Fruit fly (Drosophila melanogaster): Measurements from ENCODE around the gene ScpX.
A peak's percentile ranks its signal among the peaks of the same experiment; 100 is the strongest.

ScpX gene

DNA sequence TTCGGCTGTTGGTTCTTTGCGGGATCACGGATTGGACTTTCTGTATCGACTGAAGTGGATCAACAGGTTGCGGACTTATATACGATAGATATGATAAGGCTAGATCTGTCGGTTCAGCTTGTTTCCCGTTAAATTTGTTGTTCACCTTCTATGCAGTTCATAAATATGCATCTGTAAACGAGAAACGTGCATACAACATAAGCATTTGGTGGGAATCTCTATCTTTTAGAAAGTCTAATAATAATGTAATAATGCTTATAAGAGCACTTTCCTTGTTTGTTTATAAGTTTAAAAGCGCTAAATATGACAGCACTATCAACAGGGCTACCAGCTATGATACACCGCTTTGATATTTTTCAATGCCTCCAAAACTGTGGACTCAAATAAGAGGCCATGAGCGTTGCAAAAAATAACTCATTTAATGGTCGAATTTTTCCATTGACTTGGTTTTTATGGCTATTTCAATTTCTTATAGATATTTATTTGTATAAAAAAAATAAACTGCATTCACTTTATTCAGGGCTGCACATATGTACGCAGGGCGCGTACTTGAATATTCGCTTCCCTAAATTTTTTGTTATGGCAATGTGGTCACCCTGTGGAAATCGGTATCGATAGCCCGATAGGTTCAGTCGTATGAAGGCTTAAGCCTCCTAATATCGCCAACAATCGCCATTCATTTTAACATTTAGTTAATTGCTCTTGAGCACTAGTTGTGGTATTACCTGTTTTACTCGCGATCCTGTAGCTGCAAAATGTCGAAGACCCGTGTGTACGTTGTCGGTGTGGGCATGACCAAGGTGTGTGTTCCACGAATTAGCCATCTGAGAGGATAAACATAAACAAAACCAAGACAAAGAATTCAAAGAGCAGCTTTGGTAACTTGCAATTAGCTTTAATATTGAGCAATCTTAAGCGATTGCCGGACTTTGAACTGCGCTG is at the start of gene ScpX, which contains the start of gene CG17597:
Gene ScpX (plus strand): TSS at position 643 of the 942 bp plus-strand sequence.
Gene CG17597 (minus strand): TSS at position 567 of the 942 bp plus-strand sequence.
- TF ChIP-seq CG5204 (GFP tag; optimal IDR thresholded peaks at IDR 0.05) (peak; percentile 76), CG33017 (tag; optimal IDR thresholded peaks at IDR 0.05) (peak; percentile 34), cic (GFP tag; optimal IDR thresholded peaks at IDR 0.05) (no peak), CG11617 (GFP tag; optimal IDR thresholded peaks at IDR 0.05) (peak; percentile 50), bab1 (GFP tag; optimal IDR thresholded peaks at IDR 0.05) (peak; percentile 46), CG12768 (GFP tag; optimal IDR thresholded peaks at IDR 0.05) (peak; percentile 42), Clk (GFP tag; optimal IDR thresholded peaks at IDR 0.05) (peak; percentile 42), CG7045 (GFP tag; optimal IDR thresholded peaks at IDR 0.05) (peak; percentile 44), Crg-1 (GFP tag; optimal IDR thresholded peaks at IDR 0.05) (no peak), pad (GFP tag; optimal IDR thresholded peaks at IDR 0.05) (peak; percentile 17), CG14711 (tag; optimal IDR thresholded peaks at IDR 0.05) (peak; percentile 57), kay (GFP tag; ENCODE audit: borderline replicate concordance) (no peak), cnc (optimal IDR thresholded peaks at IDR 0.05) (no peak), ovo (GFP tag; optimal IDR thresholded peaks at IDR 0.05) (peak; percentile 6), Mnt (GFP tag; optimal IDR thresholded peaks at IDR 0.05) (peak; percentile 55), tj (GFP tag; optimal IDR thresholded peaks at IDR 0.05) (peak; percentile 25), CG1620 (GFP tag; optimal IDR thresholded peaks at IDR 0.05) (peak; percentile 62), toe (GFP tag; optimal IDR thresholded peaks at IDR 0.05) (peak; percentile 83), Hr96 (GFP tag; optimal IDR thresholded peaks at IDR 0.05) (peak; percentile 59), CG7101 (tag; optimal IDR thresholded peaks at IDR 0.05) (peak; percentile 50)

DNA sequence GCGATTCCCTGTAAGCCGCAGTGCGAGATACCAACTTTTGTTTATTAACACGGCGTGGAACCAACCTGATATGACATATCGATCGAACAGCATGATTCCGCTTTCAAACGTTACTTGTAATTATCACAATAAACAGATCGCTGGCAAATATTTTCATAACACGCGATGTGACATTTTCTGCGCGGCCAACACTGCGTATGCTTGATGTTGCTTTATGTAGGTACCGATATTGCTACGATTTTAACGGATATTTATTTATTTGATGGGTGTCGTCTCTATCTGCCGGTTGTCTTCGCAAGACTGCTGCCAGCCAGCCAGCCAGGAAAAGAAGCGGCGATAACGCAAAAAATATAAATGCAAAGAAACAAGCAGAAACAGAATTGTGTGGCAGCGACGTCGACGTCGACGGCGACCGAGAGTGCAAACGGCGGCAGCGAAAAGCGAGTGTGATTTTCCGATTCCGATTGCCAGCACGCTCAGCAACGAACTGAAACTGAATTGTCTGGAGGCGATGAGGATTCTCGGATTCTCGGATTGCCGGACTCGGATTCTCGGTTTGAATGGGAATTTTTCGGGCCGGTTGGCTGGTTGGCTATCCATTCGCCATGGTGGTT is 48.7 kb upstream of the ScpX start:
- TF ChIP-seq Clk (GFP tag; optimal IDR thresholded peaks at IDR 0.05) (no peak), Mnt (GFP tag; optimal IDR thresholded peaks at IDR 0.05) (no peak), CG12768 (GFP tag; optimal IDR thresholded peaks at IDR 0.05) (no peak), CG14711 (tag; optimal IDR thresholded peaks at IDR 0.05) (no peak), ovo (GFP tag; optimal IDR thresholded peaks at IDR 0.05) (no peak), Hr96 (GFP tag; optimal IDR thresholded peaks at IDR 0.05) (no peak), kay (GFP tag; ENCODE audit: borderline replicate concordance) (no peak), toe (GFP tag; optimal IDR thresholded peaks at IDR 0.05) (no peak)

DNA sequence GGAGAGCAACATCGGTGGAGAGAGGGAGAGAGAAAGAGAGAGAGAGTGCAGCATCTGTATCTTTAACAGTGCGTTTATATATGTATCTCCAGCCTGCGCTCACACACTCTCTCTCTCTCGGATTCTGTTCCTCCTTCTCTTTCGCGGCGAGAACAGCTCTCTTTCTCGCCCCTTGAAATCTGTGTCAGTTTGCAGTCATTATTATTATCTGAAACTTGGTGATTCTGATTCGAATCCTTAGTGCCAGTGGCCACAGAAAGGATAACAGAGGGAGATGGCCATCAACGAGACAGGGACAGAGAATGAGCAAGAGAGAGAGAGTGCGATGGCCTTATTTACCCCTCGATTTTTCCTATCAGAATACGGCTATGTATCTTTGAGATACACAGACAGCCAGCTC is 48.1 kb upstream of the ScpX start:
- no peak for TF ChIP-seq cnc (optimal IDR thresholded peaks at IDR 0.05)
- TF ChIP-seq pad (GFP tag; optimal IDR thresholded peaks at IDR 0.05), result peak; percentile 15

DNA sequence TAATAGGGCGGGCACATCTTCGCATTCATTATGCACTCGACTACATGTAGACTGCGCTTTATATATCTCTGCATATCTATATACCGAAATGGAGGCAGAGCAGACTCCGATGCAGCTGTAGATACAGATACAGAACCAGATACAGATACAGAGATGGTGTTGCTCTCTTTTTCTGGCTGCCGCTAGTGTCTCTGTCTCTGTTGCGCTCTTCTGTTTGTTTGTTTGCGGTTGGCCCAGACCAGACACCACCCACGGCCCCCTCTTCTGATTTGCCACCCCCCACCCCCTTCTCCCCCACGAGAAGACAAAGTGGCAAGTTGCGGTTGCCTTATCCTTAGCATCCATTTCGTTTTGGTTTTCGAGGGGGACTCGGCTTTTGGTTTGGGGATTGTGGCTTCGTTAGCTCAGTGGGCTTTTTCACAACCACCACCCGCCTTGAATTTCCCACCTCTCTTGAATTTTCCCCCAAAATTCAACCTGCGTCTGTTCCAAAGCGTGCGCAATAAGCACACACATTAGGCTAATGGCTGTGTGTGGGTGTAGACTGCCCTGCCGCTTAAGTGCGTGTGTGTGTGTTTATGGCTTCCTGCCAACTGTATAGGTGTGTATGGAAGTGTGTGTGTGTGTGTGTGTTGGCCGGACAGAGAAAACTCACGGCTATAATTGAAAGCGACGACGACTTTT is 47.5 kb upstream of the ScpX start:
- no peak for TF ChIP-seq pad (GFP tag; optimal IDR thresholded peaks at IDR 0.05)
- no peak for TF ChIP-seq cnc (optimal IDR thresholded peaks at IDR 0.05)
- no peak for TF ChIP-seq Crg-1 (GFP tag; optimal IDR thresholded peaks at IDR 0.05)
- TF ChIP-seq CG7101 (tag; optimal IDR thresholded peaks at IDR 0.05), result no peak
- TF ChIP-seq ovo (GFP tag; optimal IDR thresholded peaks at IDR 0.05), result no peak
- no peak for TF ChIP-seq Mnt (GFP tag; optimal IDR thresholded peaks at IDR 0.05)
- no peak for TF ChIP-seq CG14711 (tag; optimal IDR thresholded peaks at IDR 0.05)
- TF ChIP-seq Hr96 (GFP tag; optimal IDR thresholded peaks at IDR 0.05), result no peak
- TF ChIP-seq CG7045 (GFP tag; optimal IDR thresholded peaks at IDR 0.05), result no peak
- no peak for TF ChIP-seq tj (GFP tag; optimal IDR thresholded peaks at IDR 0.05)
- TF ChIP-seq toe (GFP tag; optimal IDR thresholded peaks at IDR 0.05), result no peak
- no peak for TF ChIP-seq Clk (GFP tag; optimal IDR thresholded peaks at IDR 0.05)
- TF ChIP-seq CG1620 (GFP tag; optimal IDR thresholded peaks at IDR 0.05), result no peak
- no peak for TF ChIP-seq CG12768 (GFP tag; optimal IDR thresholded peaks at IDR 0.05)
- no peak for TF ChIP-seq CG11617 (GFP tag; optimal IDR thresholded peaks at IDR 0.05)
- no peak for TF ChIP-seq bab1 (GFP tag; optimal IDR thresholded peaks at IDR 0.05)
- TF ChIP-seq CG5204 (GFP tag; optimal IDR thresholded peaks at IDR 0.05), result no peak
- no peak for TF ChIP-seq cic (GFP tag; optimal IDR thresholded peaks at IDR 0.05)
- no peak for TF ChIP-seq kay (GFP tag; ENCODE audit: borderline replicate concordance)

DNA sequence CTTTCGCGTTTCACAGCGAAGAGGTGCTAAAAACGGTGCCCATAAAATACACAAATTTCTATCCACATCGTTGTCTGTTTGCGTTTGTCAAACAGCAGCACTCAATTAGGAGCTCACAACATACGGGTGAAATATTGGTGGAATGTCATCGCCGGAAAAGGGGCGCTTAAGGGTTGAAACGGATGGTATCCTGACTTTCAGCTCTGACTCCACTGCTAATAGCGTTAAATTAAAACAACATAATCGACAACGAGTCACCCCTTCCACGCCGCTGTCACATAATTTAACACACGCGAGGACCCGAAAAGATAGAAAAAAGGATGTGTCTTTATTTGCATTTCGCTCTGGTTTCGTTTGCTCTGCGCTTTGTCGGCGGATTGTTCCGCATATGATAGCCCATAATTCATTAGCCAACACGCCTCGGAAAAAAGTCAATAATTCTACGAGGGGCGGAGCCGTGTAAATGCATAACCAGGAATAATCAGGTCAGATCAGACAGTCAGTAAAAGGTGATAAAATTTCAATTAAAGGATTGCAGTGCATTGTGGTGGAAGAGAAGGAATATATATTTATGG is 45.9 kb upstream of the ScpX start:
- TF ChIP-seq Clk (GFP tag; optimal IDR thresholded peaks at IDR 0.05), result no peak
- no peak for TF ChIP-seq ovo (GFP tag; optimal IDR thresholded peaks at IDR 0.05)
- TF ChIP-seq pad (GFP tag; optimal IDR thresholded peaks at IDR 0.05), result no peak
- TF ChIP-seq CG5204 (GFP tag; optimal IDR thresholded peaks at IDR 0.05), result no peak
- no peak for TF ChIP-seq bab1 (GFP tag; optimal IDR thresholded peaks at IDR 0.05)
- no peak for TF ChIP-seq CG7045 (GFP tag; optimal IDR thresholded peaks at IDR 0.05)
- TF ChIP-seq CG7101 (tag; optimal IDR thresholded peaks at IDR 0.05), result no peak
- TF ChIP-seq toe (GFP tag; optimal IDR thresholded peaks at IDR 0.05), result no peak
- no peak for TF ChIP-seq CG14711 (tag; optimal IDR thresholded peaks at IDR 0.05)
- no peak for TF ChIP-seq cic (GFP tag; optimal IDR thresholded peaks at IDR 0.05)
- TF ChIP-seq Mnt (GFP tag; optimal IDR thresholded peaks at IDR 0.05), result no peak
- no peak for TF ChIP-seq CG12768 (GFP tag; optimal IDR thresholded peaks at IDR 0.05)
- no peak for TF ChIP-seq CG33017 (tag; optimal IDR thresholded peaks at IDR 0.05)
- no peak for TF ChIP-seq Crg-1 (GFP tag; optimal IDR thresholded peaks at IDR 0.05)
- no peak for TF ChIP-seq cnc (optimal IDR thresholded peaks at IDR 0.05)
- no peak for TF ChIP-seq kay (GFP tag; ENCODE audit: borderline replicate concordance)
- TF ChIP-seq CG11617 (GFP tag; optimal IDR thresholded peaks at IDR 0.05), result no peak
- TF ChIP-seq Hr96 (GFP tag; optimal IDR thresholded peaks at IDR 0.05), result no peak
- no peak for TF ChIP-seq CG1620 (GFP tag; optimal IDR thresholded peaks at IDR 0.05)
